Worm (Caenorhabditis elegans) whole organism, L3 larva: ENCODE results near the gene T02C1.1.

ENCODE experiments used
- ceh-16 ChIP-seq: sonication (generic microtip); optimal IDR thresholded peaks from 2 replicates; lab custom pipeline; 2017; ENCODE audit warnings: missing biosample characterization, missing genetic modification characterization
- ceh-82 ChIP-seq: fragments of 150-350 bp; optimal IDR thresholded peaks from 2 replicates; lab custom pipeline; 2014; ENCODE audit warnings: missing biosample characterization, missing genetic modification characterization
- eor-1 ChIP-seq, 2 experiments: fragments of 150-350 bp; optimal IDR thresholded peaks; 2 replicates each; lab custom pipeline; 2014 to 2018; ENCODE audit warnings: missing biosample characterization in 2 of 2, missing genetic modification characterization in 2 of 2
- nfya-1 ChIP-seq: sonication (generic microtip); optimal IDR thresholded peaks from 2 replicates; lab custom pipeline; 2017; ENCODE audit warnings: missing genetic modification characterization, mild to moderate bottlenecking, missing compliant biosample characterization, antibody characterized with exemption, moderate library complexity; ENCODE audit not compliant: insufficient read depth
- ztf-11 ChIP-seq: fragments of 150-350 bp; optimal IDR thresholded peaks from 2 replicates; lab custom pipeline; 2014; ENCODE audit warnings: missing biosample characterization, missing genetic modification characterization

- TF ChIP-seq eor-1 (tag; optimal IDR thresholded peaks at IDR 0.05; lab: Kevin White, UChicago), result no peak
- TF ChIP-seq nfya-1 (tag; lab: Kevin White, UChicago), result peak; percentile 15
- no peak for TF ChIP-seq ceh-16 (tag; lab: Kevin White, UChicago)
- no peak for TF ChIP-seq ceh-82 (tag; lab: Kevin White, UChicago)
- TF ChIP-seq ztf-11 (tag; lab: Kevin White, UChicago), result no peak
Observed at ce11 chrIII:9271389-9271918, 24.1 kb downstream of the T02C1.1 start.
